Worm (Caenorhabditis elegans) whole organism, L2 larva: ENCODE measurements around the gene nspb-11.

Experiments
- C34F6.9 ChIP-seq: fragments of 150-350 bp; optimal IDR thresholded peaks from 2 replicates; lab custom pipeline; 2014; ENCODE audit warnings: missing biosample characterization, missing genetic modification characterization
- aly-2 ChIP-seq: fragments of 150-350 bp; optimal IDR thresholded peaks from 2 replicates; lab custom pipeline; 2014; ENCODE audit warnings: missing biosample characterization, missing genetic modification characterization
- fos-1 ChIP-seq: fragments of 150-350 bp; optimal IDR thresholded peaks from 2 replicates; lab custom pipeline; 2014; ENCODE audit warnings: missing biosample characterization, missing genetic modification characterization
- lsy-2 ChIP-seq, 2 experiments: fragments of 150-350 bp in 1 of 2; sonication (generic microtip) in 1 of 2; optimal IDR thresholded peaks; 2 replicates each; lab custom pipeline; 2014 to 2017; ENCODE audit warnings: missing biosample characterization in 2 of 2, missing genetic modification characterization in 2 of 2
- mab-5 ChIP-seq: fragments of 150-350 bp; optimal IDR thresholded peaks from 2 replicates; lab custom pipeline; 2014; ENCODE audit warnings: missing biosample characterization, missing genetic modification characterization
- nhr-11 ChIP-seq: fragments of 150-350 bp; optimal IDR thresholded peaks from 2 replicates; lab custom pipeline; 2014; ENCODE audit warnings: missing biosample characterization, missing genetic modification characterization
- nhr-129 ChIP-seq: fragments of 150-350 bp; optimal IDR thresholded peaks from 2 replicates; lab custom pipeline; 2014; ENCODE audit warnings: missing biosample characterization, missing genetic modification characterization
- nhr-237 ChIP-seq: fragments of 150-350 bp; optimal IDR thresholded peaks from 2 replicates; lab custom pipeline; 2014; ENCODE audit warnings: missing biosample characterization, missing genetic modification characterization
- nhr-25 ChIP-seq: fragments of 150-350 bp; sonication (generic microtip); optimal IDR thresholded peaks from 3 replicates; lab custom pipeline; 2014; ENCODE audit warnings: missing biosample characterization, missing genetic modification characterization
- skn-1 ChIP-seq: sonication (generic microtip); optimal IDR thresholded peaks from 2 replicates; lab custom pipeline; 2017; ENCODE audit warnings: missing biosample characterization, missing genetic modification characterization
- zag-1 ChIP-seq: fragments of 150-350 bp; optimal IDR thresholded peaks from 2 replicates; lab custom pipeline; 2014; ENCODE audit warnings: missing biosample characterization, missing genetic modification characterization
- ztf-11 ChIP-seq: sonication (generic microtip); optimal IDR thresholded peaks from 2 replicates; lab custom pipeline; 2017; ENCODE audit warnings: missing biosample characterization, missing genetic modification characterization

ce11 chrII:12897942-12898341, 9.2 kb upstream of the nspb-11 start, which contains the start of gene clec-64:
- TF ChIP-seq ztf-11 (tag; lab: Kevin White, UChicago) (no peak), nhr-237 (tag; lab: Kevin White, UChicago) (no peak), nhr-11 (tag; lab: Kevin White, UChicago) (no peak), lsy-2 (tag; optimal IDR thresholded peaks at IDR 0.05; lab: Kevin White, UChicago) (no peak), nhr-129 (tag; lab: Kevin White, UChicago) (no peak), C34F6.9 (tag; lab: Kevin White, UChicago) (no peak), skn-1 (tag; lab: Kevin White, UChicago) (no peak), aly-2 (no peak), nhr-25 (no peak), fos-1 (tag; lab: Kevin White, UChicago) (peak; percentile 32), zag-1 (tag; lab: Kevin White, UChicago) (no peak), mab-5 (tag; lab: Kevin White, UChicago) (no peak)
